Fruit fly (Drosophila melanogaster) whole organism, embryonic: ENCODE results near the gene Cpr67Fb.

ENCODE experiments used
- Ada2b ChIP-seq: fragments of 200-800 bp; sonication (Bioruptor generic); IDR thresholded peaks from 2 replicates; pipeline ENCODE4 v1.3.6; 2022; ENCODE audit warnings: missing biosample characterization, missing genetic modification characterization
- Adf1 ChIP-seq: fragments of 200-800 bp; sonication (Bioruptor generic); IDR thresholded peaks from 2 replicates; pipeline ENCODE4 v1.3.6; 2022; ENCODE audit warnings: missing biosample characterization, missing genetic modification characterization
- BEAF-32 ChIP-seq: fragments of 200-800 bp; sonication (Bioruptor generic); optimal IDR thresholded peaks from 3 replicates; lab custom pipeline; 2017; ENCODE audit warnings: missing biosample characterization, missing genetic modification characterization, mild to moderate bottlenecking, moderate library complexity, missing genetic modification reagents
- CG10366 ChIP-seq: fragments of 200-800 bp; sonication (Bioruptor generic); IDR thresholded peaks from 2 replicates; pipeline ENCODE4 v1.3.6; 2022; ENCODE audit warnings: missing biosample characterization, missing genetic modification characterization
- CG10565 ChIP-seq: fragments of 200-800 bp; sonication (Bioruptor generic); optimal IDR thresholded peaks from 3 replicates; lab custom pipeline; 2016; ENCODE audit warnings: missing biosample characterization, mild to moderate bottlenecking, missing genetic modification characterization
- CG12236 ChIP-seq: fragments of 200-800 bp; sonication (Bioruptor generic); optimal IDR thresholded peaks from 2 replicates; lab custom pipeline; 2016; ENCODE audit warnings: missing biosample characterization, missing genetic modification characterization
- CG13287 ChIP-seq: fragments of 200-800 bp; sonication (Bioruptor generic); IDR thresholded peaks from 2 replicates; pipeline ENCODE4 v1.3.6; 2022; ENCODE audit warnings: missing biosample characterization, missing genetic modification characterization; ENCODE audit not compliant: partially characterized antibody
- CG13296 ChIP-seq: fragments of 200-800 bp; sonication (Bioruptor generic); optimal IDR thresholded peaks from 3 replicates; lab custom pipeline; 2018; ENCODE audit warnings: missing biosample characterization, mild to moderate bottlenecking, missing genetic modification characterization
- CG14860 ChIP-seq: fragments of 200-800 bp; sonication (Bioruptor generic); IDR thresholded peaks from 3 replicates; pipeline ENCODE4 v1.3.6; 2022; ENCODE audit warnings: missing biosample characterization, missing genetic modification characterization; ENCODE audit not compliant: partially characterized antibody
- CG1602 ChIP-seq: fragments of 200-800 bp; sonication (Bioruptor generic); optimal IDR thresholded peaks from 3 replicates; lab custom pipeline; 2016; ENCODE audit warnings: missing biosample characterization, missing genetic modification characterization
- CG17385 ChIP-seq: fragments of 200-800 bp; sonication (Bioruptor generic); optimal IDR thresholded peaks from 3 replicates; lab custom pipeline; 2018; ENCODE audit warnings: missing biosample characterization, mild to moderate bottlenecking, missing genetic modification characterization
- CG17912 ChIP-seq: fragments of 200-800 bp; sonication (Bioruptor generic); optimal IDR thresholded peaks from 2 replicates; lab custom pipeline; 2018; ENCODE audit warnings: missing biosample characterization, mild to moderate bottlenecking, missing genetic modification characterization
- CG2129 ChIP-seq: fragments of 200-800 bp; sonication (Bioruptor generic); IDR thresholded peaks from 2 replicates; pipeline ENCODE4 v1.3.6; 2022; ENCODE audit warnings: missing biosample characterization, missing genetic modification characterization; ENCODE audit not compliant: partially characterized antibody
- CG30403 ChIP-seq: fragments of 200-800 bp; sonication (Bioruptor generic); optimal IDR thresholded peaks from 3 replicates; lab custom pipeline; 2016; ENCODE audit warnings: missing biosample characterization, missing genetic modification characterization
- CG34422 ChIP-seq: fragments of 200-800 bp; sonication (Bioruptor generic); IDR thresholded peaks from 3 replicates; pipeline ENCODE4 v1.3.6; 2022; ENCODE audit warnings: missing biosample characterization, missing genetic modification characterization
- CG3726 ChIP-seq: fragments of 200-800 bp; sonication (Bioruptor generic); IDR thresholded peaks from 3 replicates; pipeline ENCODE4, ENCODE4 v1.3.6; 2022; ENCODE audit warnings: missing biosample characterization, missing genetic modification characterization
- CG3995 ChIP-seq: fragments of 200-800 bp; sonication (Bioruptor generic); optimal IDR thresholded peaks from 3 replicates; lab custom pipeline; 2016; ENCODE audit warnings: missing biosample characterization, missing genetic modification characterization
- CG4854 ChIP-seq: fragments of 200-800 bp; sonication (Bioruptor generic); optimal IDR thresholded peaks from 2 replicates; lab custom pipeline; 2016; ENCODE audit warnings: missing biosample characterization, missing genetic modification characterization, inconsistent platforms
- CG7745 ChIP-seq: fragments of 200-800 bp; sonication (Bioruptor generic); optimal IDR thresholded peaks from 2 replicates; lab custom pipeline; 2018; ENCODE audit warnings: missing biosample characterization, mild to moderate bottlenecking, missing genetic modification characterization, moderate library complexity
- CG7928 ChIP-seq: fragments of 200-800 bp; sonication (Bioruptor generic); optimal IDR thresholded peaks from 2 replicates; lab custom pipeline; 2017; ENCODE audit warnings: missing biosample characterization, mild to moderate bottlenecking, missing genetic modification characterization
- CG7963 ChIP-seq: fragments of 200-800 bp; sonication (Bioruptor generic); IDR thresholded peaks from 3 replicates; pipeline ENCODE4 v1.3.6; 2022; ENCODE audit warnings: missing biosample characterization, missing genetic modification characterization; ENCODE audit not compliant: partially characterized antibody
- CHES-1-like ChIP-seq: fragments of 200-800 bp; sonication (Bioruptor generic); optimal IDR thresholded peaks from 2 replicates; lab custom pipeline; 2016; ENCODE audit warnings: missing biosample characterization, missing genetic modification characterization
- Deaf1 ChIP-seq: fragments of 200-800 bp; optimal IDR thresholded peaks from 3 replicates; lab custom pipeline; 2019; ENCODE audit warnings: missing biosample characterization, mild to moderate bottlenecking, missing genetic modification characterization, moderate library complexity
- Dll ChIP-seq: fragments of 200-800 bp; sonication (Bioruptor generic); IDR thresholded peaks from 4 replicates; pipeline ENCODE4 v1.3.6; 2022; ENCODE audit warnings: missing biosample characterization, missing genetic modification characterization; ENCODE audit not compliant: partially characterized antibody
- Doc2 ChIP-seq: fragments of 200-800 bp; sonication (Bioruptor generic); IDR thresholded peaks from 2 replicates; pipeline ENCODE4 v1.3.6; 2022; ENCODE audit warnings: missing biosample characterization, missing genetic modification characterization
- Drgx ChIP-seq: fragments of 200-800 bp; sonication (Bioruptor generic); IDR thresholded peaks from 2 replicates; pipeline ENCODE4 v1.3.6; 2022; ENCODE audit warnings: missing biosample characterization, missing genetic modification characterization
- Eip74EF ChIP-seq, 2 experiments: fragments of 200-800 bp in 1 of 2; fragments of >200 bp in 1 of 2; sonication (Bioruptor generic) in 1 of 2; optimal IDR thresholded peaks; 2 replicates each; lab custom pipeline; 2017 to 2019; ENCODE audit warnings: missing biosample characterization in 2 of 2, missing genetic modification characterization in 2 of 2, mild to moderate bottlenecking in 1 of 2, moderate library complexity in 1 of 2
- Sox100B ChIP-seq: fragments of 200-800 bp; sonication (Bioruptor generic); optimal IDR thresholded peaks from 3 replicates; lab custom pipeline; 2018; ENCODE audit warnings: missing biosample characterization, mild to moderate bottlenecking, missing genetic modification characterization
- Xrp1 ChIP-seq: fragments of 200-800 bp; sonication (Bioruptor generic); IDR thresholded peaks from 2 replicates; pipeline ENCODE4 v1.3.6; 2022; ENCODE audit warnings: missing biosample characterization, missing genetic modification characterization
- amos ChIP-seq: fragments of 200-800 bp; sonication (Bioruptor generic); IDR thresholded peaks from 2 replicates; pipeline ENCODE4 v1.3.6; 2022; ENCODE audit warnings: missing biosample characterization, missing genetic modification characterization; ENCODE audit not compliant: partially characterized antibody
- ash1 ChIP-seq: fragments of 200-800 bp; sonication (Bioruptor generic); optimal IDR thresholded peaks from 2 replicates; lab custom pipeline; 2018; ENCODE audit warnings: missing biosample characterization, mild to moderate bottlenecking, missing genetic modification characterization
- br ChIP-seq: fragments of >200 bp; optimal IDR thresholded peaks from 2 replicates; lab custom pipeline; 2017
- btn ChIP-seq: fragments of 200-800 bp; sonication (Bioruptor generic); optimal IDR thresholded peaks from 2 replicates; lab custom pipeline; 2016; ENCODE audit warnings: missing biosample characterization, missing genetic modification characterization
- cwo ChIP-seq: fragments of 200-800 bp; sonication (Bioruptor generic); optimal IDR thresholded peaks from 3 replicates; lab custom pipeline; 2017; ENCODE audit warnings: missing biosample characterization, missing genetic modification characterization, mild to moderate bottlenecking, moderate library complexity, missing genetic modification reagents
- dati ChIP-seq: fragments of 200-800 bp; sonication (Bioruptor generic); IDR thresholded peaks from 2 replicates; pipeline ENCODE4 v1.3.6; 2022; ENCODE audit warnings: missing biosample characterization, missing genetic modification characterization
- disco-r ChIP-seq: fragments of 200-800 bp; sonication (Bioruptor generic); optimal IDR thresholded peaks from 2 replicates; lab custom pipeline; 2016; ENCODE audit warnings: missing biosample characterization, missing genetic modification characterization
- dm ChIP-seq: fragments of 200-800 bp; sonication (Bioruptor generic); optimal IDR thresholded peaks from 3 replicates; lab custom pipeline; 2016; ENCODE audit warnings: missing biosample characterization, missing genetic modification characterization
- dmrt99B ChIP-seq: fragments of 200-800 bp; sonication (Bioruptor generic); optimal IDR thresholded peaks from 2 replicates; lab custom pipeline; 2018; ENCODE audit warnings: missing biosample characterization, mild to moderate bottlenecking, missing genetic modification characterization, moderate library complexity
- emc ChIP-seq: fragments of 200-800 bp; sonication (Bioruptor generic); optimal IDR thresholded peaks from 2 replicates; lab custom pipeline; 2016; ENCODE audit warnings: missing biosample characterization, missing genetic modification characterization
- fd3F ChIP-seq: fragments of 200-800 bp; sonication (Bioruptor generic); optimal IDR thresholded peaks from 2 replicates; lab custom pipeline; 2018; ENCODE audit warnings: missing biosample characterization, mild to moderate bottlenecking, missing genetic modification characterization, moderate library complexity
- odd ChIP-seq: fragments of 200-800 bp; sonication (Bioruptor generic); optimal IDR thresholded peaks from 2 replicates; lab custom pipeline; 2017; ENCODE audit warnings: missing biosample characterization, mild to moderate bottlenecking, missing genetic modification characterization
- org-1 ChIP-seq: fragments of 200-800 bp; sonication (Bioruptor generic); optimal IDR thresholded peaks from 2 replicates; lab custom pipeline; 2017; ENCODE audit warnings: missing biosample characterization, missing genetic modification characterization
- psq ChIP-seq: fragments of 200-800 bp; sonication (Bioruptor generic); optimal IDR thresholded peaks from 2 replicates; lab custom pipeline; 2017; ENCODE audit warnings: missing biosample characterization, missing genetic modification characterization
- slbo ChIP-seq: fragments of 200-800 bp; sonication (Bioruptor generic); IDR thresholded peaks from 2 replicates; pipeline ENCODE4 v1.3.6; 2022; ENCODE audit warnings: missing biosample characterization, missing genetic modification characterization
- sr ChIP-seq: fragments of 200-800 bp; sonication (Bioruptor generic); IDR thresholded peaks from 3 replicates; pipeline ENCODE4 v1.3.6; 2022; ENCODE audit warnings: missing biosample characterization, missing genetic modification characterization
- trem ChIP-seq: fragments of 200-800 bp; optimal IDR thresholded peaks from 3 replicates; lab custom pipeline; 2019; ENCODE audit warnings: missing biosample characterization, mild to moderate bottlenecking, missing genetic modification characterization, moderate library complexity
- twi ChIP-seq: fragments of 200-800 bp; optimal IDR thresholded peaks from 2 replicates; lab custom pipeline; 2019; ENCODE audit warnings: missing biosample characterization, mild to moderate bottlenecking, missing genetic modification characterization, moderate library complexity
- wdn ChIP-seq: fragments of 200-800 bp; sonication (Bioruptor generic); IDR thresholded peaks from 2 replicates; pipeline ENCODE4 v1.3.6; 2022; ENCODE audit warnings: missing biosample characterization, missing genetic modification characterization
- zen ChIP-seq: fragments of 200-800 bp; sonication (Bioruptor generic); optimal IDR thresholded peaks from 3 replicates; lab custom pipeline; 2018; ENCODE audit warnings: missing biosample characterization, mild to moderate bottlenecking, missing genetic modification characterization, moderate library complexity
- zfh2 ChIP-seq: fragments of 200-800 bp; sonication (Bioruptor generic); optimal IDR thresholded peaks from 2 replicates; lab custom pipeline; 2016; ENCODE audit warnings: missing biosample characterization, missing genetic modification characterization

Gene Cpr67Fb

dm6 chr3L:10854801-10855418 is 39.1 kb upstream of the Cpr67Fb start (continued):
- TF ChIP-seq odd (no peak), Eip74EF (GFP tag; optimal IDR thresholded peaks at IDR 0.05; lab: Kevin White, UChicago) (no peak), amos (GFP tag; lab: Robert Waterston, UW) (no peak), dati (GFP tag; lab: Robert Waterston, UW) (no peak), Sox100B (GFP tag; lab: Kevin White, UChicago) (peak; percentile 22), zfh2 (no peak), Ada2b (GFP tag; lab: Robert Waterston, UW) (no peak), CG14860 (GFP tag; lab: Robert Waterston, UW) (no peak), CG13296 (GFP tag; lab: Kevin White, UChicago) (no peak), zen (tag; lab: Kevin White, UChicago) (no peak), btn (no peak), sr (GFP tag; lab: Robert Waterston, UW) (no peak), wdn (GFP tag; lab: Robert Waterston, UW) (no peak), Drgx (GFP tag; lab: Robert Waterston, UW) (peak; percentile 65), cwo (GFP tag; lab: Kevin White, UChicago) (no peak), trem (tag; lab: Kevin White, UChicago) (no peak), dm (no peak), CG30403 (GFP tag; lab: Kevin White, UChicago) (no peak), CG1602 (no peak), BEAF-32 (no peak), org-1 (GFP tag; lab: Kevin White, UChicago) (no peak), ash1 (GFP tag; lab: Kevin White, UChicago) (no peak), CG7928 (GFP tag; lab: Kevin White, UChicago) (no peak), twi (no peak), CG2129 (GFP tag; lab: Robert Waterston, UW) (no peak), slbo (GFP tag; lab: Robert Waterston, UW) (no peak), CG12236 (no peak), CG10565 (GFP tag; lab: Kevin White, UChicago) (no peak), CG3995 (GFP tag; lab: Kevin White, UChicago) (peak; percentile 9), CG34422 (no peak), CHES-1-like (GFP tag; lab: Kevin White, UChicago) (no peak), CG4854 (no peak), fd3F (GFP tag; lab: Kevin White, UChicago) (no peak), Deaf1 (tag; lab: Kevin White, UChicago) (no peak), Xrp1 (GFP tag; lab: Robert Waterston, UW) (no peak), br (no peak)
- TF ChIP-seq, all 482 proteins: peak for 24

DNA sequence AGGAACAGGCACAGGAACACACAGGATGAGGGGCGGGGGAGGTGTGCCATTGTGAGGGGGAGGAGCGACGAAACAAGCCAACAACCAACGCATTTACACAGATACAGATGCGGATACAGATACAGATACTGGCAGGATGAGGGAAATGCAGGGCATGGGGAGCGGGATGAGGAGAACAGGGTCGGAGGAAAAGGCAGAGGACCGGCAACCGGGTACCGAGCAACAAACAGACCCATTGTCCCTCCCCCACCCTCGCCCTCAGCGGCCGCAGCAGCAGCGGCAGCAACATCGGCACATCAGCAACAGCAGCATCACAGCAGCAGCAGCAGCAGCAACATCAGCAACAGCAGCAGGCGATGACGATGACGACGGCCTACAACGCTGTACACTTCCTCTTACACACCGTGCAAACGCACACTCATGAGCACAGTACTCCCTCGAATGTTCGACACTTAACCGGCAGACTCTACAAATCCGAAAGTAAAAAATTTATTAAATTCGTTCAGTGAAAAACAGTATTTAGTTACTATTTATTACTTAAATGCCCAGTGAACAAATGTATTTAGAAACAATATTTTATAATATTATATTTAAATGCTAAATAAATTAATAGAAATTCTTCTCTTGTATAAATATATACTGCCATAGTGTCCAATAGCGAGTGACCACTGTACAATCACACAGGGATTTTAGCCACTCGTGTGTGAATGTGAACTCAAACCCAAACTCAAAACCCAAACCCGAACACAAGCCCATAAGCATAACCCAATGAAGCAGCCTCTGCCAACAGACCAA is 38.4 kb upstream of the Cpr67Fb start:
- TF ChIP-seq CG3726 (GFP tag; lab: Robert Waterston, UW), result 0 out of 3 replicates have a peak, but pooled peaks have one; percentile 70
- no peak for TF ChIP-seq emc (GFP tag; lab: Kevin White, UChicago)
- no peak for TF ChIP-seq CG7963 (GFP tag; lab: Robert Waterston, UW)
- no peak for TF ChIP-seq CG13287 (GFP tag; lab: Robert Waterston, UW)
- no peak for TF ChIP-seq Dll (GFP tag; lab: Robert Waterston, UW)
- TF ChIP-seq Adf1 (GFP tag; lab: Robert Waterston, UW), result peak; percentile 76
- TF ChIP-seq trem (tag; lab: Kevin White, UChicago), result peak; percentile 92
- TF ChIP-seq CG7745, result no peak
- TF ChIP-seq CG17912 (GFP tag; lab: Kevin White, UChicago), result peak; percentile 0
- TF ChIP-seq Doc2 (GFP tag; lab: Robert Waterston, UW), result no peak
- peak; percentile 27 for TF ChIP-seq psq
- TF ChIP-seq CG10366 (GFP tag; lab: Robert Waterston, UW), result peak; percentile 79
- peak; percentile 97 for TF ChIP-seq dmrt99B
- peak; percentile 81 for TF ChIP-seq CG17385 (GFP tag; lab: Kevin White, UChicago)
- TF ChIP-seq disco-r, result no peak
- no peak for TF ChIP-seq CG3995 (GFP tag; lab: Kevin White, UChicago)
